Worm (Caenorhabditis elegans): Measurements from ENCODE around the gene cct-2.

DNA sequence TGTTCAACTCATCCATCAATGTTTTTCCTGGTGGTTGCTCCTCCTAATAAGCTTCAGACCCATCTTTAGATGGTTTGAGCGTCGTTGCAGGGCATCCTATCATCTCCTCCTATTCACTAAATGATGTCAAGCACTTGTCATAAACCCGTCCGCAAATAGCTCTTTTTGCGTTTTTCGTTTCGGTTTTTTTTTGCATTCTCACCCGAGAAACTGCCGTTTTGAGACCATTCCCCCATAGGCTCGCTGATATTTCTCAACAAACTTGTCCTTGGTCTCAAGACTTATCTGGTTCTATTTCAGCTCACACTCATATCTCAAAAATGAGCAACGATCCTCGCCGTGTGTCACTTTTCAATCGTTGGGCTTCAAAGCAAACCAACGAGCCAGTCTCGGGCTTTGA, 32.9 kb downstream of the cct-2 start, which contains the start of gene cal-2:
- TF ChIP-seq nhr-76 (tag; optimal IDR thresholded peaks at IDR 0.05) (no peak), ZK546.5 (tag; optimal IDR thresholded peaks at IDR 0.05) (no peak), attf-4 (tag; optimal IDR thresholded peaks at IDR 0.05) (no peak), F44E2.7 (GFP tag; IDR thresholded peaks at IDR 0.05) (no peak), hlh-30 (tag; optimal IDR thresholded peaks at IDR 0.05; ENCODE audit: insufficient read depth) (no peak)
